Fruit fly (Drosophila melanogaster): ENCODE results near the gene CG1271.
A peak's percentile ranks its signal among the peaks of the same experiment; 100 is the strongest.

The CG1271 gene

DNA sequence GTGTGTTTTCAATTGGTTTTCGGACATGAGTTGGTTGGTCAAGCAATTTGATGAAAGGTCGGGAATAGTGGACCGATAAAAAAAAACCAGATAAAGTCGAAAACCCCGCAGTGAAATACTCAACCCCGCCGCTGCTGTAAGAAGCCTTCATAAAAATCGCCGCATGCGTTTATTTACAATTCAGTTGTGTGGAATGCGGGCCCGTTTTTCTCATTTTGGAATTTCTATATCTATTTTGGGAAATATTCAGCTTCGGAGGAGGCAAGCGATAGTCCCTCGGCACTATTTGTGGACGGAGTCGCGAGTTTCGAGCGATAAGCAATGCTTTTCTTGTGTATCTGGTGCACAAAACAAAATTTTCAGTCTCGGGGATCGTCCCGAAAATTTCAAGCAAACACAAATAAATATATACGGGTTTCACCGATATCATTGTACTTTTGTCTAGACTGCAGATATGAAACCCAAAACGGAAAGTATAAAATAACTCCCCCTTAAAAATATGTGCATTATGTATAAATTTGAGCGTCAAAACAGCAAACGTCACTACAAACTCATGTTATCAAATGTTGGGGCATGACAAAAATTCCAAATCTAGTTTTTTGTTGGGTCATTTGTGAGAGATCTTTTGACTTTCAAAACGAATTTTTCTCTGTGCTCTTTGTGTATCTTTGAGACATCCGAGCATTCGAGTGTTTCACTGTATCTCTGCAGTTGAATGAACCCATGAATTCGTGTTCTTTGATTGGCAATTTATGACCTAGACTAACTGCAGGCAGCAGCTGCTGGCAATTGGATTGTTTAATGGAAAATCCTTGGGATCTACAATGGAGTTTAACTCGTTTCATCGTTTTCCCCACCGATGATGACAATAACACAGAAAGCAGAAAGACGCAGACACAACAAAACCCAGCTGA is 6.9 kb downstream of the CG1271 start (continued):
- peak; percentile 11 for TF ChIP-seq Hsf (GFP tag; optimal IDR thresholded peaks at IDR 0.05)
- no peak for TF ChIP-seq Aef1 (GFP tag; IDR thresholded peaks at IDR 0.05)
- peak; percentile 63 for TF ChIP-seq CG10979 (tag; optimal IDR thresholded peaks at IDR 0.05)
- no peak for TF ChIP-seq CG10366 (GFP tag; IDR thresholded peaks at IDR 0.05)
- no peak for TF ChIP-seq CG12219 (GFP tag; optimal IDR thresholded peaks at IDR 0.05)
- TF ChIP-seq sug (tag; optimal IDR thresholded peaks at IDR 0.05), result no peak
- TF ChIP-seq CG14860 (GFP tag; IDR thresholded peaks at IDR 0.05; ENCODE audit: partially characterized antibody), result no peak
- no peak for TF ChIP-seq CG3065 (GFP tag; optimal IDR thresholded peaks at IDR 0.05)
- TF ChIP-seq gem (tag; optimal IDR thresholded peaks at IDR 0.05), result peak; percentile 61
- no peak for TF ChIP-seq Myb (GFP tag; optimal IDR thresholded peaks at IDR 0.05)
- TF ChIP-seq CG18764 (GFP tag; optimal IDR thresholded peaks at IDR 0.05), result no peak
- no peak for TF ChIP-seq jigr1 (GFP tag; IDR thresholded peaks at IDR 0.05)
- no peak for TF ChIP-seq Sin3A (optimal IDR thresholded peaks at IDR 0.05)
- TF ChIP-seq CG2120 (GFP tag; optimal IDR thresholded peaks at IDR 0.05), result no peak
- TF ChIP-seq ems (GFP tag; optimal IDR thresholded peaks at IDR 0.05), result peak; percentile 18
- peak; percentile 87 for TF ChIP-seq sens (GFP tag)
- no peak for TF ChIP-seq ash1 (GFP tag; optimal IDR thresholded peaks at IDR 0.05)
- no peak for TF ChIP-seq oc (tag; optimal IDR thresholded peaks at IDR 0.05)
- TF ChIP-seq wek (GFP tag; optimal IDR thresholded peaks at IDR 0.05), result no peak
- no peak for TF ChIP-seq az2 (GFP tag; optimal IDR thresholded peaks at IDR 0.05)
- TF ChIP-seq D (optimal IDR thresholded peaks at IDR 0.05), result no peak
- TF ChIP-seq D (GFP tag; optimal IDR thresholded peaks at IDR 0.05), result peak; percentile 42
- no peak for TF ChIP-seq Dfd (GFP tag; optimal IDR thresholded peaks at IDR 0.05)
- TF ChIP-seq CG15696 (tag; optimal IDR thresholded peaks at IDR 0.05), result peak; percentile 47
- TF ChIP-seq Oli (tag; optimal IDR thresholded peaks at IDR 0.05), result peak; percentile 43
- TF ChIP-seq Hr3 (GFP tag; optimal IDR thresholded peaks at IDR 0.05), result peak; percentile 46
- TF ChIP-seq Ets65A (GFP tag), result no peak
- TF ChIP-seq Fer1 (GFP tag; optimal IDR thresholded peaks at IDR 0.05), result no peak
- TF ChIP-seq cg (GFP tag; optimal IDR thresholded peaks at IDR 0.05), result no peak
- no peak for TF ChIP-seq Bgb (GFP tag; IDR thresholded peaks at IDR 0.05; ENCODE audit: partially characterized antibody)
- no peak for TF ChIP-seq Dref (GFP tag; IDR thresholded peaks at IDR 0.05)
- TF ChIP-seq CG1024 (GFP tag; IDR thresholded peaks at IDR 0.05), result no peak
- TF ChIP-seq wdn (GFP tag; IDR thresholded peaks at IDR 0.05), result no peak
- TF ChIP-seq nmo (GFP tag; optimal IDR thresholded peaks at IDR 0.05), result peak; percentile 56
- peak; percentile 10 for TF ChIP-seq ind (GFP tag; optimal IDR thresholded peaks at IDR 0.05)
- TF ChIP-seq CG9932 (GFP tag; IDR thresholded peaks at IDR 0.05), result no peak
- peak in 1 of 2 experiments; percentile 36 for TF ChIP-seq Pdp1 (GFP tag; optimal IDR thresholded peaks at IDR 0.05)
- TF ChIP-seq H2.0 (GFP tag; IDR thresholded peaks at IDR 0.05), result no peak
- TF ChIP-seq CG4282 (GFP tag; optimal IDR thresholded peaks at IDR 0.05), result no peak
- TF ChIP-seq CHES-1-like (GFP tag; optimal IDR thresholded peaks at IDR 0.05), result no peak
- no peak for TF ChIP-seq nom (GFP tag; optimal IDR thresholded peaks at IDR 0.05)
- TF ChIP-seq CG10462 (GFP tag; optimal IDR thresholded peaks at IDR 0.05), result no peak
- no peak for TF ChIP-seq CG13775 (GFP tag; optimal IDR thresholded peaks at IDR 0.05)
- no peak for TF ChIP-seq CG2202 (tag; optimal IDR thresholded peaks at IDR 0.05)
- TF ChIP-seq CG15514 (GFP tag; optimal IDR thresholded peaks at IDR 0.05), result no peak
- TF ChIP-seq CG7963 (GFP tag; IDR thresholded peaks at IDR 0.05; ENCODE audit: partially characterized antibody), result no peak
- no peak for TF ChIP-seq Bdp1 (GFP tag; optimal IDR thresholded peaks at IDR 0.05)
- no peak for TF ChIP-seq lab (GFP tag; optimal IDR thresholded peaks at IDR 0.05)
- no peak for TF ChIP-seq Chrac-16 (GFP tag; optimal IDR thresholded peaks at IDR 0.05)
- TF ChIP-seq pita (GFP tag; optimal IDR thresholded peaks at IDR 0.05), result no peak
